Worm (Caenorhabditis elegans) whole organism, L1 larva: ENCODE measurements around the gene C03B8.3.

Source experiments
- C04F5.9 ChIP-seq: sonication (generic microtip); optimal IDR thresholded peaks from 2 replicates; lab custom pipeline; 2016; ENCODE audit warnings: missing genetic modification characterization, missing compliant biosample characterization
- C16A3.4 ChIP-seq: fragments of 150-350 bp; optimal IDR thresholded peaks from 2 replicates; lab custom pipeline; 2014; ENCODE audit warnings: missing biosample characterization, missing genetic modification characterization
- F16B12.6 ChIP-seq: fragments of 150-350 bp; optimal IDR thresholded peaks from 2 replicates; lab custom pipeline; 2014; ENCODE audit warnings: missing biosample characterization, missing genetic modification characterization
- Y116A8C.19 ChIP-seq: sonication (generic microtip); optimal IDR thresholded peaks from 2 replicates; lab custom pipeline; 2016; ENCODE audit warnings: missing compliant biosample characterization, missing genetic modification characterization, borderline replicate concordance
- aha-1 ChIP-seq: fragments of 150-350 bp; optimal IDR thresholded peaks from 2 replicates; lab custom pipeline; 2014; ENCODE audit warnings: missing biosample characterization, missing genetic modification characterization
- alr-1 ChIP-seq: fragments of 200-800 bp; sonication (Bioruptor generic); optimal IDR thresholded peaks from 2 replicates; lab custom pipeline; 2018; ENCODE audit warnings: borderline replicate concordance, mild to moderate bottlenecking, missing genetic modification characterization, missing compliant biosample characterization
- ama-1 ChIP-seq: fragments of 150-350 bp; optimal IDR thresholded peaks from 2 replicates; lab custom pipeline; 2014
- blmp-1 ChIP-seq: fragments of 150-350 bp; optimal IDR thresholded peaks from 2 replicates; lab custom pipeline; 2014; ENCODE audit warnings: missing biosample characterization, missing genetic modification characterization
- ceh-63 ChIP-seq: fragments of 200-800 bp; sonication (Bioruptor generic); optimal IDR thresholded peaks from 2 replicates; lab custom pipeline; 2018; ENCODE audit warnings: mild to moderate bottlenecking, missing genetic modification characterization, missing compliant biosample characterization
- ceh-82 ChIP-seq, 3 experiments: fragments of 150-350 bp in 1 of 3; sonication (generic microtip) in 2 of 3; optimal IDR thresholded peaks; 2 replicates each; lab custom pipeline; 2014 to 2017; ENCODE audit warnings: missing biosample characterization in 3 of 3, missing genetic modification characterization in 3 of 3
- ceh-88 ChIP-seq: fragments of 200-800 bp; sonication (Bioruptor generic); IDR thresholded peaks from 2 replicates; pipeline ENCODE4 v1.3.6; 2022; ENCODE audit warnings: missing genetic modification characterization, missing compliant biosample characterization
- ces-1 ChIP-seq: fragments of 150-350 bp; optimal IDR thresholded peaks from 2 replicates; lab custom pipeline; 2014; ENCODE audit warnings: missing biosample characterization, missing genetic modification reagents, missing genetic modification characterization
- dpl-1 ChIP-seq, 3 experiments: fragments of 150-350 bp in 2 of 3; sonication (generic microtip) in 1 of 3; optimal IDR thresholded peaks; 2 replicates each; lab custom pipeline; 2014 to 2017; ENCODE audit warnings: missing biosample characterization in 3 of 3, missing genetic modification characterization in 3 of 3, missing genetic modification reagents in 3 of 3
- egl-13 ChIP-seq: sonication (generic microtip); optimal IDR thresholded peaks from 2 replicates; lab custom pipeline; 2016; ENCODE audit warnings: missing genotype, missing genetic modification reagents, missing genetic modification characterization, missing compliant biosample characterization
- egl-27 ChIP-seq, 2 experiments: fragments of 150-350 bp in 1 of 2; sonication (generic microtip); optimal IDR thresholded peaks; 3 replicates each; lab custom pipeline; 2017 to 2018; ENCODE audit warnings: missing biosample characterization in 2 of 2, missing genetic modification characterization in 2 of 2, missing genetic modification reagents in 2 of 2
- elt-2 ChIP-seq: sonication (generic microtip); optimal IDR thresholded peaks from 2 replicates; lab custom pipeline; 2016; ENCODE audit warnings: missing genetic modification characterization, mild to moderate bottlenecking, inconsistent platforms, missing compliant biosample characterization, missing genetic modification reagents
- fos-1 ChIP-seq: fragments of 150-350 bp; optimal IDR thresholded peaks from 2 replicates; lab custom pipeline; 2014; ENCODE audit warnings: missing biosample characterization, missing genetic modification characterization
- grh-1 ChIP-seq: fragments of 200-800 bp; sonication (Bioruptor generic); IDR thresholded peaks from 2 replicates; pipeline ENCODE4 v1.3.6; 2022; ENCODE audit warnings: missing genetic modification reagents, missing genetic modification characterization, missing compliant biosample characterization
- irx-1 ChIP-seq: sonication (generic microtip); optimal IDR thresholded peaks from 2 replicates; lab custom pipeline; 2016; ENCODE audit warnings: missing genetic modification characterization, missing compliant biosample characterization
- lin-13 ChIP-seq: fragments of 150-350 bp; optimal IDR thresholded peaks from 2 replicates; lab custom pipeline; 2014; ENCODE audit warnings: missing biosample characterization, missing genetic modification reagents, missing genetic modification characterization
- lin-14 ChIP-seq: fragments of 200-800 bp; sonication (Bioruptor generic); optimal IDR thresholded peaks from 2 replicates; lab custom pipeline; 2018; ENCODE audit warnings: mild to moderate bottlenecking, missing genetic modification characterization, moderate library complexity, missing compliant biosample characterization
- lin-15B ChIP-seq: fragments of 150-350 bp; sonication (generic microtip); optimal IDR thresholded peaks from 3 replicates; lab custom pipeline; 2014; ENCODE audit warnings: missing biosample characterization, missing genetic modification characterization
- lin-35 ChIP-seq, 2 experiments: fragments of 150-350 bp; optimal IDR thresholded peaks; 2 replicates each; lab custom pipeline; 2014; ENCODE audit warnings: missing biosample characterization in 2 of 2, missing genetic modification characterization in 2 of 2, missing genetic modification reagents in 2 of 2
- lir-3 ChIP-seq: sonication (generic microtip); optimal IDR thresholded peaks from 2 replicates; lab custom pipeline; 2016; ENCODE audit warnings: mild to moderate bottlenecking, missing genetic modification characterization, moderate library complexity, missing compliant biosample characterization; ENCODE audit not compliant: poor library complexity
- lsy-2 ChIP-seq, 2 experiments: fragments of 150-350 bp; optimal IDR thresholded peaks; 2 replicates each; lab custom pipeline; 2014; ENCODE audit warnings: missing biosample characterization in 2 of 2, missing genetic modification characterization in 2 of 2
- mdl-1 ChIP-seq, 2 experiments: fragments of 150-350 bp; optimal IDR thresholded peaks; 2 replicates each; lab custom pipeline; 2014 to 2017; ENCODE audit warnings: missing biosample characterization in 2 of 2, missing genetic modification characterization in 2 of 2, inconsistent platforms in 1 of 2
- mep-1 ChIP-seq: fragments of 150-350 bp; optimal IDR thresholded peaks from 2 replicates; lab custom pipeline; 2014; ENCODE audit warnings: missing biosample characterization, missing genetic modification characterization
- nhr-19 ChIP-seq: fragments of 200-800 bp; sonication (Bioruptor generic); conservative IDR thresholded peaks from 2 replicates; pipeline ENCODE4 v1.3.6; 2022; ENCODE audit warnings: missing genetic modification characterization, missing compliant biosample characterization
- nhr-20 ChIP-seq: sonication (generic microtip); optimal IDR thresholded peaks from 2 replicates; lab custom pipeline; 2016; ENCODE audit warnings: mild to moderate bottlenecking, missing genetic modification characterization, missing compliant biosample characterization
- nhr-47 ChIP-seq: sonication (generic microtip); optimal IDR thresholded peaks from 2 replicates; lab custom pipeline; 2016; ENCODE audit warnings: mild to moderate bottlenecking, missing genetic modification characterization, moderate library complexity, missing compliant biosample characterization
- nhr-71 ChIP-seq: sonication (generic microtip); optimal IDR thresholded peaks from 2 replicates; lab custom pipeline; 2016; ENCODE audit warnings: mild to moderate bottlenecking, missing genetic modification characterization, moderate library complexity, missing compliant biosample characterization
- nhr-77 ChIP-seq: fragments of 150-350 bp; optimal IDR thresholded peaks from 2 replicates; lab custom pipeline; 2014; ENCODE audit warnings: missing biosample characterization, missing genetic modification characterization
- nhr-84 ChIP-seq: sonication (generic microtip); optimal IDR thresholded peaks from 2 replicates; lab custom pipeline; 2017; ENCODE audit warnings: missing biosample characterization, missing genetic modification characterization
- nhr-85 ChIP-seq: sonication (generic microtip); peaks from one replicate; lab custom pipeline; 2016; ENCODE audit warnings: missing genetic modification characterization, inconsistent platforms, missing compliant biosample characterization
- nhr-90 ChIP-seq: sonication (generic microtip); optimal IDR thresholded peaks from 2 replicates; lab custom pipeline; 2016; ENCODE audit warnings: mild to moderate bottlenecking, missing genetic modification characterization, missing compliant biosample characterization; ENCODE audit not compliant: poor library complexity
- rnt-1 ChIP-seq: sonication (generic microtip); optimal IDR thresholded peaks from 2 replicates; lab custom pipeline; 2016; ENCODE audit warnings: mild to moderate bottlenecking, missing genetic modification characterization, moderate library complexity, missing compliant biosample characterization
- skn-1 ChIP-seq: fragments of 150-350 bp; optimal IDR thresholded peaks from 2 replicates; lab custom pipeline; 2014; ENCODE audit warnings: missing biosample characterization, missing genetic modification characterization
- snu-23 ChIP-seq: sonication (generic microtip); optimal IDR thresholded peaks from 2 replicates; lab custom pipeline; 2016; ENCODE audit warnings: missing genetic modification characterization, missing compliant biosample characterization
- sox-4 ChIP-seq: sonication (generic microtip); optimal IDR thresholded peaks from 2 replicates; lab custom pipeline; 2016; ENCODE audit warnings: missing genetic modification characterization, missing compliant biosample characterization
- sup-37 ChIP-seq: fragments of 200-800 bp; sonication (Bioruptor generic); optimal IDR thresholded peaks from 2 replicates; lab custom pipeline; 2018; ENCODE audit warnings: mild to moderate bottlenecking, missing genetic modification characterization, missing compliant biosample characterization
- tbx-2 ChIP-seq: sonication (generic microtip); optimal IDR thresholded peaks from 2 replicates; lab custom pipeline; 2016; ENCODE audit warnings: missing genetic modification characterization, missing compliant biosample characterization
- unc-130 ChIP-seq: fragments of 150-350 bp; optimal IDR thresholded peaks from 2 replicates; lab custom pipeline; 2017; ENCODE audit warnings: missing biosample characterization, missing genetic modification characterization, inconsistent platforms
- unc-62 ChIP-seq: fragments of 150-350 bp; optimal IDR thresholded peaks from 2 replicates; lab custom pipeline; 2014; ENCODE audit warnings: missing biosample characterization, missing genetic modification reagents, missing genetic modification characterization
- unc-86 ChIP-seq: sonication (generic microtip); optimal IDR thresholded peaks from 2 replicates; lab custom pipeline; 2016; ENCODE audit warnings: missing genetic modification characterization, missing compliant biosample characterization
- xbp-1 ChIP-seq: sonication (generic microtip); optimal IDR thresholded peaks from 2 replicates; lab custom pipeline; 2016; ENCODE audit warnings: missing genetic modification characterization, missing compliant biosample characterization
- zip-4 ChIP-seq: fragments of 200-800 bp; sonication (Bioruptor generic); optimal IDR thresholded peaks from 2 replicates; lab custom pipeline; 2018; ENCODE audit warnings: mild to moderate bottlenecking, missing genetic modification characterization, moderate library complexity, missing compliant biosample characterization
- ztf-11 ChIP-seq, 2 experiments: sonication (generic microtip); optimal IDR thresholded peaks; 2 replicates each; lab custom pipeline; 2016 to 2017; ENCODE audit warnings: missing genetic modification characterization in 2 of 2, missing biosample characterization in 1 of 2, missing compliant biosample characterization in 1 of 2

Gene C03B8.3

DNA sequence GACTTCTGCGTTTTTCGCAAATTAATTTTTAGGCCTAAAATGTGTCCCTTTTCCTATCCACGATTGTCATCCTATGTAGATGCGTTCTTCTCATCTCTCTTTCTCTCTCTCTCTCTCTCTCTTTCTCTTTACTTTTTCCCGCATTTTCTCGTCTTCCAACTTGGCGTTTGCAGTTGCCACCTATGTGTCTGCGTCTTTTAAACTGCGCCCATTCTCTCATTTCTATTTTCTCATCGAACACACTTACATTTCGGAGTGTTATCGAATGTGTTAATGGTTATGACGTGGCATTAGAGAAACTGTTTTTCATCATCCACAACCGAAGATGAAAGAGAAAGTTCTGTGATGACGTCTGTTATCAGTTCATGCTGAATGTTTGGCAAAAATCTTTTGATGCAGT, 16.4 kb downstream of the C03B8.3 start (continued):
- TF ChIP-seq egl-27 (tag; optimal IDR thresholded peaks at IDR 0.05; lab: Kevin White, UChicago) (peak in 1 of 2 experiments; percentile 63), lin-13 (GFP tag; lab: Kevin White, UChicago) (peak; percentile 58), mdl-1 (tag; optimal IDR thresholded peaks at IDR 0.05; lab: Kevin White, UChicago) (peak in 1 of 2 experiments; percentile 5), lir-3 (tag; lab: Kevin White, UChicago) (peak; percentile 1)

DNA sequence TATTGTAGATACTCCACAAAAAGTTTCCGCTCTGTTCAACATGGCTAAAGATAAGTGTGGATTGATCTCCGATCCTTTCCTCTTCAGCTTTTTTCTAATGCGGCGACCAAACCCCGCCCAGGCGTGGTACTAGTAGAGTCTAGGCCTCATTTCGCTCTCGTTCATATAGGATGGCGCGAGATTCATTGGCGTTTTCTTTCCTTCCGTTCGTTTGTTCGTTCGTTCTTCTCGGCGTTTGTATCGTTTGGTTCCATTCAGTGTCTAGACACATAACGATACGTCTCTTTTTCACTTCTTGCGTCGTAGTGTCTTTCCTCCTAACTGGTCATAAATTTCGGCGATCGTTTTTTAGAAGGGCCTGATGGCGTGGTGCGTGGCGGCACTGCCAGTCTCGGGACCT, 17.0 kb downstream of the C03B8.3 start:
- no peak for TF ChIP-seq C16A3.4 (tag; lab: Kevin White, UChicago)
- TF ChIP-seq ama-1: peak; percentile 3

DNA sequence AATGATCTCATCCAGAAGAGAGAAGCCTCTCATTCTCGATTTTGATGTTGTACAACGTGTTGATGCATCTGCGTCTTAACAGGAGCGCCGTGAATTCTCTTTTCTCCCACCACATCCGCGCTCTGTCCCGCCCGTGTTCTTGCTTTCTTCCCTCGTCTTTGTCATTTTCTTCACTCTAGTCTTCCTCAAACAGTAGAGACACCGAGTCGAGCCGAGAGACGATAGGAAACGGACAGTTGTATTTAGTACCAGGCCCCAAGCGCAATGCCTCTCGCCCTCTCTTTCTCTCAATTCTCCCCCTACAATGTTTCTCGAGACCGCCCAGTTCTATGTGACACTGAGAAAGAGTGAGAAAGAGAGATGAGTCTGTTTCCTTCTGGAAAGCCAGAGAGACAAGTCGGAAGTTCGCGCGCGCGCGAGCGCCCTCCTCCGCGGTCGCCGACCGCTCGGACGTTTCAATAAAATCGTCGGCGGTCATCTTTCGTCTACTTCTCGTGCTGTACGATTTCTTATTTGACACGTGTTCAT, 17.5 kb downstream of the C03B8.3 start, which contains the start of gene ZK112.4:
TSS of gene ZK112.4 (minus strand) at position 478 of the 528 bp plus-strand sequence.
- TF ChIP-seq skn-1 (tag; lab: Kevin White, UChicago): peak; percentile 62
- TF ChIP-seq ces-1: no peak
- peak; percentile 6 for TF ChIP-seq elt-2 (tag; lab: Kevin White, UChicago)
- peak; percentile 30 for TF ChIP-seq xbp-1 (tag; lab: Kevin White, UChicago)
- TF ChIP-seq lsy-2 (tag; optimal IDR thresholded peaks at IDR 0.05; lab: Kevin White, UChicago): peak; percentile 48 to 68
- no peak for TF ChIP-seq sox-4 (tag; lab: Kevin White, UChicago)
- TF ChIP-seq unc-62 (GFP tag; lab: Kevin White, UChicago): no peak
- TF ChIP-seq tbx-2 (tag; lab: Kevin White, UChicago): peak; percentile 63
- peak; percentile 6 for TF ChIP-seq F16B12.6
- TF ChIP-seq nhr-19 (GFP tag; lab: Robert Waterston, UW): peak; percentile 51
- peak in 1 of 2 experiments; percentile 39 for TF ChIP-seq egl-27 (tag; optimal IDR thresholded peaks at IDR 0.05; lab: Kevin White, UChicago)
- TF ChIP-seq snu-23: peak; percentile 76
- TF ChIP-seq nhr-90 (tag; lab: Kevin White, UChicago): peak; percentile 43
- no peak for TF ChIP-seq ceh-63 (GFP tag; lab: Kevin White, UChicago)
- TF ChIP-seq mep-1 (tag; lab: Kevin White, UChicago): peak; percentile 74
- TF ChIP-seq nhr-84: peak; percentile 35
- TF ChIP-seq blmp-1: peak; percentile 75
- TF ChIP-seq lin-14 (GFP tag; lab: Kevin White, UChicago): peak; percentile 98
- TF ChIP-seq ceh-82 (tag; optimal IDR thresholded peaks at IDR 0.05; lab: Kevin White, UChicago): peak in 2 of 3 experiments; percentile 32 to 56
- no peak for TF ChIP-seq ztf-11 (tag; optimal IDR thresholded peaks at IDR 0.05; lab: Kevin White, UChicago)
- TF ChIP-seq egl-13 (tag; lab: Kevin White, UChicago): peak; percentile 16
- peak; percentile 39 for TF ChIP-seq irx-1 (tag; lab: Kevin White, UChicago)
- TF ChIP-seq sup-37: no peak
- TF ChIP-seq fos-1 (tag; lab: Kevin White, UChicago): no peak
- TF ChIP-seq ceh-88 (GFP tag; lab: Robert Waterston, UW): no peak
- TF ChIP-seq nhr-77 (tag; lab: Kevin White, UChicago): peak; percentile 79
- peak; percentile 73 for TF ChIP-seq nhr-85 (tag; lab: Kevin White, UChicago)
- peak; percentile 24 to 46 (median 28) for TF ChIP-seq dpl-1 (GFP tag; optimal IDR thresholded peaks at IDR 0.05; lab: Kevin White, UChicago)
- peak; percentile 83 for TF ChIP-seq nhr-71 (tag; lab: Kevin White, UChicago)
- TF ChIP-seq lin-13 (GFP tag; lab: Kevin White, UChicago): peak; percentile 60
- peak; percentile 28 to 33 for TF ChIP-seq lin-35 (GFP tag; optimal IDR thresholded peaks at IDR 0.05; lab: Kevin White, UChicago)
- TF ChIP-seq Y116A8C.19 (tag; lab: Kevin White, UChicago): no peak
- TF ChIP-seq aha-1: no peak
- TF ChIP-seq alr-1 (tag; lab: Kevin White, UChicago): no peak
- TF ChIP-seq lir-3 (tag; lab: Kevin White, UChicago): no peak
- TF ChIP-seq rnt-1 (tag; lab: Kevin White, UChicago): peak; percentile 55
- peak in 1 of 2 experiments; percentile 20 for TF ChIP-seq mdl-1 (tag; optimal IDR thresholded peaks at IDR 0.05; lab: Kevin White, UChicago)
- peak; percentile 52 for TF ChIP-seq nhr-47 (tag; lab: Kevin White, UChicago)
- no peak for TF ChIP-seq zip-4
- TF ChIP-seq C16A3.4 (tag; lab: Kevin White, UChicago): peak; percentile 36
- TF ChIP-seq unc-130 (tag; lab: Kevin White, UChicago): no peak
- TF ChIP-seq unc-86 (tag; lab: Kevin White, UChicago): peak; percentile 43
- TF ChIP-seq grh-1 (GFP tag; lab: Robert Waterston, UW): no peak
- TF ChIP-seq nhr-20 (tag; lab: Kevin White, UChicago): peak; percentile 82
- no peak for TF ChIP-seq lin-15B (tag; lab: Kevin White, UChicago)
- TF ChIP-seq C04F5.9 (tag; lab: Kevin White, UChicago): no peak
